Worm (Caenorhabditis elegans) whole organism, early embryonic: Measurements from ENCODE around the gene F42A9.8.

ENCODE experiments used
- B0310.2 ChIP-seq: sonication (generic microtip); optimal IDR thresholded peaks from 2 replicates; lab custom pipeline; 2016; ENCODE audit warnings: mild to moderate bottlenecking, missing genetic modification characterization, missing compliant biosample characterization
- F13C5.2 ChIP-seq: sonication (generic microtip); optimal IDR thresholded peaks from 2 replicates; lab custom pipeline; 2017; ENCODE audit warnings: mild to moderate bottlenecking, missing genetic modification characterization, inconsistent platforms, missing compliant biosample characterization
- aly-1 ChIP-seq: sonication (generic microtip); optimal IDR thresholded peaks from 2 replicates; lab custom pipeline; 2016; ENCODE audit warnings: missing genetic modification characterization, missing compliant biosample characterization
- ama-1 ChIP-seq: fragments of 150-350 bp; optimal IDR thresholded peaks from 2 replicates; lab custom pipeline; 2014
- ceh-13 ChIP-seq: fragments of 200-800 bp; sonication (Bioruptor generic); optimal IDR thresholded peaks from 2 replicates; lab custom pipeline; 2018; ENCODE audit warnings: mild to moderate bottlenecking, missing genetic modification characterization, missing compliant biosample characterization
- ceh-36 ChIP-seq: sonication (generic microtip); optimal IDR thresholded peaks from 2 replicates; lab custom pipeline; 2016; ENCODE audit warnings: missing genetic modification characterization, inconsistent platforms, missing compliant biosample characterization
- ets-7 ChIP-seq: sonication (generic microtip); optimal IDR thresholded peaks from 2 replicates; lab custom pipeline; 2016; ENCODE audit warnings: missing genotype, missing genetic modification characterization, missing compliant biosample characterization
- flt-1 ChIP-seq: fragments of 200-800 bp; sonication (Bioruptor generic); IDR thresholded peaks from 2 replicates; pipeline ENCODE4 v1.3.6; 2022; ENCODE audit warnings: missing genetic modification characterization, missing compliant biosample characterization
- hmbx-1 ChIP-seq: sonication (generic microtip); optimal IDR thresholded peaks from 2 replicates; lab custom pipeline; 2016; ENCODE audit warnings: mild to moderate bottlenecking, missing genetic modification characterization, missing compliant biosample characterization
- hmg-4 ChIP-seq: fragments of 200-800 bp; sonication (Bioruptor generic); optimal IDR thresholded peaks from 2 replicates; lab custom pipeline; 2018; ENCODE audit warnings: mild to moderate bottlenecking, missing genetic modification characterization, missing compliant biosample characterization
- hnd-1 ChIP-seq: sonication (generic microtip); optimal IDR thresholded peaks from 2 replicates; lab custom pipeline; 2016; ENCODE audit warnings: missing genetic modification characterization, missing compliant biosample characterization
- pes-1 ChIP-seq: fragments of 200-800 bp; sonication (Bioruptor generic); IDR thresholded peaks from 2 replicates; pipeline ENCODE4 v1.3.6; 2022; ENCODE audit warnings: missing genetic modification reagents, missing genetic modification characterization, missing compliant biosample characterization
- scrt-1 ChIP-seq: fragments of 200-800 bp; sonication (Bioruptor generic); IDR thresholded peaks from 2 replicates; pipeline ENCODE4 v1.3.6; 2022; ENCODE audit warnings: missing genetic modification characterization, missing compliant biosample characterization
- sea-1 ChIP-seq: fragments of 200-800 bp; sonication (Bioruptor generic); conservative IDR thresholded peaks from 2 replicates; pipeline ENCODE4 v1.3.6; 2022; ENCODE audit warnings: missing genetic modification characterization, missing compliant biosample characterization
- tbx-11 ChIP-seq: fragments of 200-800 bp; sonication (Bioruptor generic); IDR thresholded peaks from 2 replicates; pipeline ENCODE4 v1.3.6; 2022; ENCODE audit warnings: missing genetic modification characterization, missing compliant biosample characterization
- tbx-37 ChIP-seq: fragments of 200-800 bp; sonication (Bioruptor generic); conservative IDR thresholded peaks from 2 replicates; pipeline ENCODE4 v1.3.6; 2022; ENCODE audit warnings: missing genetic modification reagents, missing genetic modification characterization, missing compliant biosample characterization
- tra-4 ChIP-seq: sonication (generic microtip); optimal IDR thresholded peaks from 2 replicates; lab custom pipeline; 2017; ENCODE audit warnings: missing genetic modification characterization, missing compliant biosample characterization

The F42A9.8 gene

ce11 chrIV:8608204-8608603, 10.4 kb downstream of the F42A9.8 start:
- TF ChIP-seq ets-7 (tag; lab: Kevin White, UChicago) (no peak), tra-4 (tag; lab: Kevin White, UChicago) (no peak), tbx-37 (GFP tag; lab: Robert Waterston, UW) (no peak)

- TF ChIP-seq hnd-1 (tag; lab: Kevin White, UChicago) (no peak), tbx-11 (GFP tag; lab: Robert Waterston, UW) (no peak), ceh-13 (GFP tag; lab: Kevin White, UChicago) (no peak), pes-1 (GFP tag; lab: Robert Waterston, UW) (no peak), ets-7 (tag; lab: Kevin White, UChicago) (no peak), hmbx-1 (tag; lab: Kevin White, UChicago) (no peak), flt-1 (GFP tag; lab: Robert Waterston, UW) (no peak), aly-1 (no peak), tra-4 (tag; lab: Kevin White, UChicago) (no peak), scrt-1 (no peak), hmg-4 (no peak), B0310.2 (tag; lab: Kevin White, UChicago) (no peak), tbx-37 (GFP tag; lab: Robert Waterston, UW) (no peak), ceh-36 (tag; lab: Kevin White, UChicago) (no peak), ama-1 (lab: Kevin White, UChicago) (no peak), F13C5.2 (tag; lab: Kevin White, UChicago) (no peak), sea-1 (GFP tag; lab: Robert Waterston, UW) (no peak)
These were observed 13.4 kb downstream of the F42A9.8 start for ce11 chrIV:8605217-8605616.

DNA sequence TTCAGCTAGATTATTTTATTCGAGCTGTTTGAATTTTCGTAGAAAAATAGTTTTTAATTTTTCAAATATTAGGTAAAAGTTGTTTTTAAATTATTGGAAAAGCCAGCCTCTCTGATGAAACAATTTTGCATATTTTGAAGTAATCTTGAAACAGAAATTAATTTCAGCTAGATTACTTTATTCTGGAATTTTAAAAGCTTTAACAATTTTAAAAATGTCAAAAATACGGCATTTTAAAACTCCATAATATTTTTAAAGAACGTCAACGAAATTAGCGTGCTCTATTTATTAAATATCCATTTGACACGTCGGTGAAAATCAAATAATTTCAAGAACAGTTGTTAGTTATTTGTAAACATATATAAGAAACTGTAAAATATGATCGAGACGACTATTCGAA, 15.7 kb downstream of the F42A9.8 start, which contains the start of gene Y59H11AR.10:
Y59H11AR.10 (plus strand) TSS at position 301 of the 400 bp plus-strand sequence.
- no peak for TF ChIP-seq ama-1 (lab: Kevin White, UChicago)
- TF ChIP-seq F13C5.2 (tag; lab: Kevin White, UChicago): no peak
- no peak for TF ChIP-seq ets-7 (tag; lab: Kevin White, UChicago)
- no peak for TF ChIP-seq hmg-4
- no peak for TF ChIP-seq sea-1 (GFP tag; lab: Robert Waterston, UW)
- no peak for TF ChIP-seq scrt-1
- no peak for TF ChIP-seq hnd-1 (tag; lab: Kevin White, UChicago)
- TF ChIP-seq hmbx-1 (tag; lab: Kevin White, UChicago): no peak
- no peak for TF ChIP-seq tbx-11 (GFP tag; lab: Robert Waterston, UW)
- no peak for TF ChIP-seq tbx-37 (GFP tag; lab: Robert Waterston, UW)
- no peak for TF ChIP-seq pes-1 (GFP tag; lab: Robert Waterston, UW)
- no peak for TF ChIP-seq ceh-13 (GFP tag; lab: Kevin White, UChicago)
- no peak for TF ChIP-seq tra-4 (tag; lab: Kevin White, UChicago)
- TF ChIP-seq ceh-36 (tag; lab: Kevin White, UChicago): no peak

DNA sequence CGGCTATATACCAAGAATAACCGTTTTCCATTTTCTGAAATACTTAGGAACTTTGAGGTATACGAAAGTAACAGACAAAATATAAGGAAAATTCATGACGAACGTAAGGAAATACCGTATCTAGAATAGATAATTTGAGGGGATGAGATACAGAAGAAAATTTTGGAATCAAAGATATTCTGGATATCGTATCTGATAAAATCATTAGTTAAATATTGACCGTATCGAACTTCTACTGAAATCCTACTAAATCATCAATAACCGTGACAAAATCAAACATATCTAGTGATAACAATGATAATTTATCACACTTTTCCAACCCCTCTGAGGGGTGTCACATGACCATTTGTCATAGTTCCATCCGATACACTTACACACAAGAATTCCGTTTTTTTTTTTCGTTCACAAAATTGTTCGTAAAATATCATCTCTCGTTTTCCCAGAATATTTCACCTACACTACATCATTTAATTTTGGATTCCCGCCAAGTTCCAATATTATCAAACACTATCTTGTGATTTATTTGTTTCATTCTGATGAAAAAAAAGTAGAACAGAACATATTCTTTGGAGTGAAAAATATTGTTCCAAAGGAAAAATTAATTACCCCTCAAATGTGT, 17.8 kb downstream of the F42A9.8 start, which contains the start of gene Y59H11AR.4:
Y59H11AR.4 (minus strand) TSS at position 51 of the 619 bp plus-strand sequence.
- TF ChIP-seq B0310.2 (tag; lab: Kevin White, UChicago) (no peak), ama-1 (lab: Kevin White, UChicago) (no peak), flt-1 (GFP tag; lab: Robert Waterston, UW) (no peak), sea-1 (GFP tag; lab: Robert Waterston, UW) (no peak), hmg-4 (no peak)

- no peak for TF ChIP-seq ceh-36 (tag; lab: Kevin White, UChicago)
- no peak for TF ChIP-seq tra-4 (tag; lab: Kevin White, UChicago)
- TF ChIP-seq ama-1 (lab: Kevin White, UChicago): no peak
- TF ChIP-seq ets-7 (tag; lab: Kevin White, UChicago): no peak
- TF ChIP-seq ceh-13 (GFP tag; lab: Kevin White, UChicago): no peak
- no peak for TF ChIP-seq pes-1 (GFP tag; lab: Robert Waterston, UW)
- no peak for TF ChIP-seq hmg-4
- no peak for TF ChIP-seq F13C5.2 (tag; lab: Kevin White, UChicago)
- TF ChIP-seq tbx-11 (GFP tag; lab: Robert Waterston, UW): no peak
- TF ChIP-seq aly-1: no peak
- TF ChIP-seq hmbx-1 (tag; lab: Kevin White, UChicago): no peak
- no peak for TF ChIP-seq B0310.2 (tag; lab: Kevin White, UChicago)
These were observed 21.1 kb downstream of the F42A9.8 start for ce11 chrIV:8597504-8597903.

DNA sequence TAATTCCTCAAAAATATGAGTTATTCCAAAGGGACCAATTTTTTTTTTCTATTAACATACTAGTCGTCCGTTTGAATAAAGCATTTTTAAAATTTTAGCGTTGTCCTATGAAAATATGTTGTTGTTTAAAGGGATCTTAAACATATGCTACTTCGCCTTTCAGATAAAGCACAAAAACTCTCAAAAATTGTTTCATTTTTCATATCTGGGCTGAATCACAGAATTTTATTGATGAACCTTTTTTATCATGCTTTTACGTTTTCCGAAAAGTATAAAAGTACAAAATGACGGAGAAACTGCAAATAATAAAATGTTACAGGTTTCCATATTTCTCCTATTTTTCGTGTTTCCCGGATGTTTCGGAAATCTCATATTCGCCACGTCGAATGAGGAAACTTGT, 22.8 kb downstream of the F42A9.8 start, which contains the start of gene clec-181:
clec-181 (plus strand) TSS at position 301 of the 400 bp plus-strand sequence.
- TF ChIP-seq tra-4 (tag; lab: Kevin White, UChicago): no peak
- TF ChIP-seq hnd-1 (tag; lab: Kevin White, UChicago): no peak
- no peak for TF ChIP-seq tbx-37 (GFP tag; lab: Robert Waterston, UW)
- no peak for TF ChIP-seq ets-7 (tag; lab: Kevin White, UChicago)
- no peak for TF ChIP-seq pes-1 (GFP tag; lab: Robert Waterston, UW)
- no peak for TF ChIP-seq sea-1 (GFP tag; lab: Robert Waterston, UW)
- TF ChIP-seq scrt-1: no peak
- no peak for TF ChIP-seq hmg-4
- TF ChIP-seq hmbx-1 (tag; lab: Kevin White, UChicago): no peak

DNA sequence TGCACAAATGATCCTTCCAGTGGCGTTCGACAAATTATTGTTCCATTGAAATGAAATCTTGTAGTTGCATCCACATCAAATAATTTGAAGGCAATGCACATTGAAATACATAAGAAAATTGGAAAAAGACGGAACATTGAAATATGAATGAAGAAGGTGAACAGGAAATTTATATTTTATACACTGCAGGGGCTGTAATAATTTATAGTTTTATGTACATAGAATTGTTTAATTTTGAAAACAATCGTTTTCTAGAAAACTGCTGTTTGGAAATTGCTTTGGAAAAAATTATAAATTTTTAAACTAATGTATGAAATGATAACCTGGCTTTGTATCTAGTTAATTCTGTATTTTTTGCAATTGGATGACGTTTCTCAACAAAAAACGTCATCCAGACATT, 23.3 kb downstream of the F42A9.8 start, which contains the start of gene Y59H11AR.3:
Y59H11AR.3 (minus strand) TSS at position 101 of the 400 bp plus-strand sequence.
- TF ChIP-seq ceh-13 (GFP tag; lab: Kevin White, UChicago) (no peak), scrt-1 (no peak), aly-1 (no peak), hnd-1 (tag; lab: Kevin White, UChicago) (no peak), sea-1 (GFP tag; lab: Robert Waterston, UW) (no peak), tbx-11 (GFP tag; lab: Robert Waterston, UW) (no peak)
